Fruit fly (Drosophila melanogaster): ENCODE measurements around the gene Rpt2.
A peak's percentile ranks its signal among the peaks of the same experiment; 100 is the strongest.

Rpt2 gene

dm6 chr3R:23924200-23924599 lies 7.2 kb downstream of the Rpt2 start, which contains the start of gene Ndc1 (continued):
- TF ChIP-seq CG17385 (GFP tag; optimal IDR thresholded peaks at IDR 0.05): no peak
- no peak for TF ChIP-seq CG7372 (GFP tag; IDR thresholded peaks at IDR 0.05)
- no peak for TF ChIP-seq Side (GFP tag; optimal IDR thresholded peaks at IDR 0.05)
- TF ChIP-seq CG16779 (GFP tag; IDR thresholded peaks at IDR 0.05): no peak
- no peak for TF ChIP-seq dan (GFP tag; IDR thresholded peaks at IDR 0.05)
- TF ChIP-seq CG10979 (tag; optimal IDR thresholded peaks at IDR 0.05): no peak
- TF ChIP-seq sc (optimal IDR thresholded peaks at IDR 0.05): no peak
- TF ChIP-seq sc (GFP tag; optimal IDR thresholded peaks at IDR 0.05): no peak
- no peak for TF ChIP-seq Deaf1 (tag; optimal IDR thresholded peaks at IDR 0.05)
- no peak for TF ChIP-seq CG13894 (tag; optimal IDR thresholded peaks at IDR 0.05)
- no peak for TF ChIP-seq ato (GFP tag; IDR thresholded peaks at IDR 0.05; ENCODE audit: partially characterized antibody)
- TF ChIP-seq HLHmδ (GFP tag; optimal IDR thresholded peaks at IDR 0.05): no peak
- TF ChIP-seq sens-2 (GFP tag; IDR thresholded peaks at IDR 0.05): no peak
- TF ChIP-seq Scr (GFP tag; IDR thresholded peaks at IDR 0.05; ENCODE audit: partially characterized antibody): peak; percentile 27; the same call in 1 of the 2 replicates
- TF ChIP-seq CG11085 (GFP tag; IDR thresholded peaks at IDR 0.05): no peak
- no peak for TF ChIP-seq CG16863 (GFP tag; optimal IDR thresholded peaks at IDR 0.05)
- TF ChIP-seq Adf1 (GFP tag; IDR thresholded peaks at IDR 0.05): peak; percentile 29; the same call in 1 of the 2 replicates
- no peak for TF ChIP-seq ranshi (GFP tag; IDR thresholded peaks at IDR 0.05)
- no peak for TF ChIP-seq Doc2 (GFP tag; IDR thresholded peaks at IDR 0.05)
- TF ChIP-seq Dref (GFP tag; IDR thresholded peaks at IDR 0.05): peak; percentile 71
- TF ChIP-seq CG1602 (GFP tag; optimal IDR thresholded peaks at IDR 0.05): no peak
- no peak for TF ChIP-seq CG7963 (GFP tag; IDR thresholded peaks at IDR 0.05; ENCODE audit: partially characterized antibody)
- TF ChIP-seq NK7.1 (GFP tag; optimal IDR thresholded peaks at IDR 0.05): no peak
- no peak for TF ChIP-seq Gsc (GFP tag; IDR thresholded peaks at IDR 0.05)
- no peak for TF ChIP-seq bowl (GFP tag; IDR thresholded peaks at IDR 0.05)
- TF ChIP-seq CG18764 (GFP tag; optimal IDR thresholded peaks at IDR 0.05): no peak
- peak; percentile 88 for TF ChIP-seq CG17186 (GFP tag; optimal IDR thresholded peaks at IDR 0.05)
- 0 out of 2 replicates have a peak, but pooled peaks have one; percentile 2 for TF ChIP-seq CG42726 (GFP tag; IDR thresholded peaks at IDR 0.05; ENCODE audit: partially characterized antibody)
- TF ChIP-seq nom (GFP tag; optimal IDR thresholded peaks at IDR 0.05): no peak
- TF ChIP-seq CG12744 (GFP tag; optimal IDR thresholded peaks at IDR 0.05): no peak
- TF ChIP-seq CG15514 (GFP tag; optimal IDR thresholded peaks at IDR 0.05): peak; percentile 25
- TF ChIP-seq vnd (GFP tag; IDR thresholded peaks at IDR 0.05; ENCODE audit: partially characterized antibody): no peak
- no peak for TF ChIP-seq CG3065 (GFP tag; optimal IDR thresholded peaks at IDR 0.05)
- TF ChIP-seq CG18262 (tag; optimal IDR thresholded peaks at IDR 0.05): no peak
- no peak for TF ChIP-seq ken (GFP tag; IDR thresholded peaks at IDR 0.05)
- no peak for TF ChIP-seq seq (GFP tag; IDR thresholded peaks at IDR 0.05)
- TF ChIP-seq CG14710 (tag; optimal IDR thresholded peaks at IDR 0.05): peak; percentile 32
- TF ChIP-seq CG16813 (GFP tag; IDR thresholded peaks at IDR 0.05; ENCODE audit: partially characterized antibody): peak; percentile 24; the same call in 1 of the 3 replicates
- no peak for TF ChIP-seq CG11247 (GFP tag; IDR thresholded peaks at IDR 0.05)
- no peak for TF ChIP-seq kni (GFP tag; optimal IDR thresholded peaks at IDR 0.05)
- no peak for TF ChIP-seq Gug (GFP tag; IDR thresholded peaks at IDR 0.05)
- TF ChIP-seq MBD-R2 (GFP tag; IDR thresholded peaks at IDR 0.05): peak; percentile 70
- TF ChIP-seq amos (GFP tag; IDR thresholded peaks at IDR 0.05; ENCODE audit: partially characterized antibody): peak; percentile 15; the same call in 1 of the 2 replicates
- TF ChIP-seq cas (GFP tag; IDR thresholded peaks at IDR 0.05): no peak
- no peak for TF ChIP-seq vvl (GFP tag; IDR thresholded peaks at IDR 0.05)
- no peak for TF ChIP-seq CG3407 (GFP tag; optimal IDR thresholded peaks at IDR 0.05)
- TF ChIP-seq hbn (GFP tag; IDR thresholded peaks at IDR 0.05; ENCODE audit: partially characterized antibody): peak; percentile 36; the same call in 1 of the 2 replicates
- TF ChIP-seq CG6272 (GFP tag; IDR thresholded peaks at IDR 0.05): no peak
- no peak for TF ChIP-seq CG31388 (GFP tag; optimal IDR thresholded peaks at IDR 0.05)
- no peak for TF ChIP-seq z (GFP tag; IDR thresholded peaks at IDR 0.05)
- TF ChIP-seq CG4360 (GFP tag; IDR thresholded peaks at IDR 0.05): no peak

Data from whole organism, embryonic.